Fruit fly (Drosophila melanogaster): ENCODE results near the gene ems.

Gene ems

dm6 chr3R:13895602-13896001 lies 6.1 kb upstream of the ems start:
- TF ChIP-seq CG11085 (GFP tag; IDR thresholded peaks at IDR 0.05), result no peak
- no peak for TF ChIP-seq CG3407 (GFP tag; optimal IDR thresholded peaks at IDR 0.05)
- TF ChIP-seq gsb-n (tag; optimal IDR thresholded peaks at IDR 0.05), result peak; percentile 40
- peak; percentile 16 for TF ChIP-seq Hey (tag; optimal IDR thresholded peaks at IDR 0.05)
- TF ChIP-seq Ets65A (GFP tag), result peak; percentile 83
- TF ChIP-seq CG1233 (GFP tag; optimal IDR thresholded peaks at IDR 0.05), result no peak
- TF ChIP-seq CG6813 (GFP tag; optimal IDR thresholded peaks at IDR 0.05), result no peak
- no peak for TF ChIP-seq Pdp1 (GFP tag; optimal IDR thresholded peaks at IDR 0.05)
- TF ChIP-seq esg (GFP tag; conservative IDR thresholded peaks at IDR 0.05), result no peak
- TF ChIP-seq Nf-YB (GFP tag; optimal IDR thresholded peaks at IDR 0.05), result peak; percentile 83
- TF ChIP-seq Hand (GFP tag; optimal IDR thresholded peaks at IDR 0.05), result no peak
- TF ChIP-seq CG10321 (GFP tag; IDR thresholded peaks at IDR 0.05), result 0 out of 2 replicates have a peak, but pooled peaks have one; percentile 14
- TF ChIP-seq chinmo (GFP tag; IDR thresholded peaks at IDR 0.05; ENCODE audit: partially characterized antibody), result 0 out of 4 replicates have a peak, but pooled peaks have one; percentile 49
- no peak for TF ChIP-seq CG3838 (GFP tag; optimal IDR thresholded peaks at IDR 0.05)
- peak; percentile 91 for TF ChIP-seq Nf-YC (tag; optimal IDR thresholded peaks at IDR 0.05)
- TF ChIP-seq crol (GFP tag; IDR thresholded peaks at IDR 0.05), result peak; percentile 65
- TF ChIP-seq abd-A (tag; optimal IDR thresholded peaks at IDR 0.05), result peak; percentile 58
- TF ChIP-seq CG17802 (tag; optimal IDR thresholded peaks at IDR 0.05), result no peak
- TF ChIP-seq Oaz (GFP tag; IDR thresholded peaks at IDR 0.05), result no peak
- no peak for TF ChIP-seq HLH54F (GFP tag; optimal IDR thresholded peaks at IDR 0.05)
- peak; percentile 19 for TF ChIP-seq pros (GFP tag; optimal IDR thresholded peaks at IDR 0.05)
- TF ChIP-seq mam (GFP tag; optimal IDR thresholded peaks at IDR 0.05), result no peak
- no peak for TF ChIP-seq usp (GFP tag; optimal IDR thresholded peaks at IDR 0.05)
- no peak for TF ChIP-seq NFAT (GFP tag; IDR thresholded peaks at IDR 0.05)
- no peak for TF ChIP-seq nau (GFP tag; optimal IDR thresholded peaks at IDR 0.05)
- TF ChIP-seq az2 (GFP tag; optimal IDR thresholded peaks at IDR 0.05), result no peak
- no peak for TF ChIP-seq CG14667 (GFP tag; IDR thresholded peaks at IDR 0.05)
- TF ChIP-seq ewg (GFP tag; optimal IDR thresholded peaks at IDR 0.05), result peak; percentile 35
- no peak for TF ChIP-seq kay (GFP tag; optimal IDR thresholded peaks at IDR 0.05)
- TF ChIP-seq pan (optimal IDR thresholded peaks at IDR 0.05), result no peak
- TF ChIP-seq pan (GFP tag; optimal IDR thresholded peaks at IDR 0.05 in 1 of 2, IDR thresholded peaks at IDR 0.05 in 1 of 2), result no peak
- no peak for TF ChIP-seq NfI (GFP tag; optimal IDR thresholded peaks at IDR 0.05)
- peak; percentile 88 for TF ChIP-seq seq (GFP tag; IDR thresholded peaks at IDR 0.05)
- TF ChIP-seq CG13424 (tag; optimal IDR thresholded peaks at IDR 0.05), result no peak
- peak; percentile 34 for TF ChIP-seq oc (tag; optimal IDR thresholded peaks at IDR 0.05)
- no peak for TF ChIP-seq Bdp1 (GFP tag; optimal IDR thresholded peaks at IDR 0.05)
- TF ChIP-seq C15 (GFP tag; IDR thresholded peaks at IDR 0.05), result no peak

dm6 chr3R:13896854-13897253 lies 4.8 kb upstream of the ems start:
- TF ChIP-seq CG31365 (tag; optimal IDR thresholded peaks at IDR 0.05) (no peak), dati (GFP tag; IDR thresholded peaks at IDR 0.05) (no peak), shn (GFP tag; optimal IDR thresholded peaks at IDR 0.05) (no peak), zen2 (GFP tag; IDR thresholded peaks at IDR 0.05; ENCODE audit: partially characterized antibody) (no peak), CG13296 (GFP tag; optimal IDR thresholded peaks at IDR 0.05) (no peak), kni (GFP tag; optimal IDR thresholded peaks at IDR 0.05) (no peak), chif (GFP tag; optimal IDR thresholded peaks at IDR 0.05) (no peak), MTF-1 (GFP tag; optimal IDR thresholded peaks at IDR 0.05; ENCODE audit: borderline replicate concordance) (no peak), sc (optimal IDR thresholded peaks at IDR 0.05) (no peak), sc (GFP tag; optimal IDR thresholded peaks at IDR 0.05) (no peak), H2.0 (GFP tag; IDR thresholded peaks at IDR 0.05) (no peak), Six4 (GFP tag; optimal IDR thresholded peaks at IDR 0.05) (no peak), CG11093 (GFP tag; IDR thresholded peaks at IDR 0.05) (no peak), Lhr (GFP tag; optimal IDR thresholded peaks at IDR 0.05) (no peak), sd (tag; optimal IDR thresholded peaks at IDR 0.05) (no peak), NC2β (GFP tag; optimal IDR thresholded peaks at IDR 0.05) (no peak), E2f1 (GFP tag; IDR thresholded peaks at IDR 0.05) (no peak), Nf-YC (tag; optimal IDR thresholded peaks at IDR 0.05) (peak; percentile 7)

Measured in whole organism, embryonic.